Fruit fly (Drosophila melanogaster): ENCODE results near the gene crn.

Gene crn

dm6 chrX:2296230-2297044 lies 46.7 kb upstream of the crn start (continued):
- TF ChIP-seq Ptx1 (GFP tag; IDR thresholded peaks at IDR 0.05): peak; percentile 88
- peak; percentile 93 for TF ChIP-seq CG3281 (GFP tag; optimal IDR thresholded peaks at IDR 0.05)
- TF ChIP-seq chn (GFP tag; optimal IDR thresholded peaks at IDR 0.05): peak; percentile 93
- peak in 1 of 2 experiments; percentile 60 for TF ChIP-seq crp (GFP tag; optimal IDR thresholded peaks at IDR 0.05)
- TF ChIP-seq H2.0 (GFP tag; IDR thresholded peaks at IDR 0.05): peak; percentile 77
- TF ChIP-seq CG1603 (tag; optimal IDR thresholded peaks at IDR 0.05): peak; percentile 88
- peak; percentile 45 for TF ChIP-seq CG9797 (GFP tag; optimal IDR thresholded peaks at IDR 0.05)
- peak; percentile 77; the same call in 1 of the 2 replicates for TF ChIP-seq Rfx (GFP tag; IDR thresholded peaks at IDR 0.05)
- TF ChIP-seq Ets97D (GFP tag; optimal IDR thresholded peaks at IDR 0.05): peak; percentile 49
- TF ChIP-seq Blimp-1 (GFP tag; optimal IDR thresholded peaks at IDR 0.05): peak; percentile 93
- peak; percentile 91 for TF ChIP-seq CG12155 (GFP tag; optimal IDR thresholded peaks at IDR 0.05)
- TF ChIP-seq HmgD (GFP tag; optimal IDR thresholded peaks at IDR 0.05): peak; percentile 88
- peak; percentile 97 for TF ChIP-seq nmo (GFP tag; optimal IDR thresholded peaks at IDR 0.05)
- TF ChIP-seq gcm2 (GFP tag; optimal IDR thresholded peaks at IDR 0.05): peak; percentile 72
- peak; percentile 46; the same call in 1 of the 3 replicates for TF ChIP-seq gce (GFP tag; IDR thresholded peaks at IDR 0.05)
- no peak for TF ChIP-seq Doc3 (GFP tag; IDR thresholded peaks at IDR 0.05; ENCODE audit: partially characterized antibody)
- no peak for TF ChIP-seq CG1832 (GFP tag; optimal IDR thresholded peaks at IDR 0.05)
- peak; percentile 86 for TF ChIP-seq ab (GFP tag; optimal IDR thresholded peaks at IDR 0.05)
- TF ChIP-seq emc (GFP tag; optimal IDR thresholded peaks at IDR 0.05): peak; percentile 70
- TF ChIP-seq chinmo (GFP tag; IDR thresholded peaks at IDR 0.05; ENCODE audit: partially characterized antibody): peak; percentile 85; the same call in 3 of the 4 replicates
- peak; percentile 89 for TF ChIP-seq Lhr (GFP tag; optimal IDR thresholded peaks at IDR 0.05)
- peak; percentile 97 for TF ChIP-seq shn (GFP tag; optimal IDR thresholded peaks at IDR 0.05)
- TF ChIP-seq tgo (GFP tag; IDR thresholded peaks at IDR 0.05): peak; percentile 83
- TF ChIP-seq CG12236 (GFP tag; optimal IDR thresholded peaks at IDR 0.05): peak; percentile 91
- no peak for TF ChIP-seq Kr (GFP tag; optimal IDR thresholded peaks at IDR 0.05)
- peak; percentile 83 for TF ChIP-seq CG3847 (GFP tag; IDR thresholded peaks at IDR 0.05)
- TF ChIP-seq CG11247 (GFP tag; IDR thresholded peaks at IDR 0.05): peak; percentile 62; the same call in 1 of the 2 replicates
- peak; percentile 58 for TF ChIP-seq CG10366 (GFP tag; IDR thresholded peaks at IDR 0.05)
- peak; percentile 91 for TF ChIP-seq CG33557 (GFP tag; optimal IDR thresholded peaks at IDR 0.05)
- no peak for TF ChIP-seq CG16779 (GFP tag; IDR thresholded peaks at IDR 0.05)
- peak; percentile 68; the same call in 2 of the 3 replicates for TF ChIP-seq CG11560 (tag; IDR thresholded peaks at IDR 0.05)
- TF ChIP-seq CG34224 (GFP tag; IDR thresholded peaks at IDR 0.05; ENCODE audit: partially characterized antibody): no peak
- TF ChIP-seq cad (GFP tag; optimal IDR thresholded peaks at IDR 0.05): no peak
- peak; percentile 94 for TF ChIP-seq CG4424 (GFP tag; optimal IDR thresholded peaks at IDR 0.05)
- TF ChIP-seq knrl (GFP tag; IDR thresholded peaks at IDR 0.05; ENCODE audit: partially characterized antibody): no peak
- peak; percentile 95 for TF ChIP-seq CG30403 (GFP tag; optimal IDR thresholded peaks at IDR 0.05)
- peak; percentile 91 for TF ChIP-seq CG10147 (GFP tag; optimal IDR thresholded peaks at IDR 0.05)
- TF ChIP-seq gro (GFP tag; optimal IDR thresholded peaks at IDR 0.05): peak; percentile 90
- peak; percentile 83 for TF ChIP-seq kni (GFP tag; optimal IDR thresholded peaks at IDR 0.05)
- TF ChIP-seq cg (GFP tag; optimal IDR thresholded peaks at IDR 0.05): peak; percentile 41
- peak; percentile 81 for TF ChIP-seq nau (GFP tag; optimal IDR thresholded peaks at IDR 0.05)
- peak; percentile 87 for TF ChIP-seq fd64A (GFP tag; optimal IDR thresholded peaks at IDR 0.05)
- no peak for TF ChIP-seq Dfd (GFP tag; optimal IDR thresholded peaks at IDR 0.05)
- peak; percentile 86 for TF ChIP-seq CG4404 (GFP tag; IDR thresholded peaks at IDR 0.05)
- TF ChIP-seq CG17912 (GFP tag; optimal IDR thresholded peaks at IDR 0.05): peak; percentile 21
- peak; percentile 91 for TF ChIP-seq CG17385 (GFP tag; optimal IDR thresholded peaks at IDR 0.05)
- TF ChIP-seq CG12744 (GFP tag; optimal IDR thresholded peaks at IDR 0.05): peak; percentile 92
- peak; percentile 84 for TF ChIP-seq oc (tag; optimal IDR thresholded peaks at IDR 0.05)
